Fruit fly (Drosophila melanogaster) whole organism, adult: ENCODE data around the gene CG11964.

ENCODE experiments used
- CG14711 ChIP-seq: fragments of 200-800 bp; sonication (Bioruptor generic); optimal IDR thresholded peaks from 2 replicates; lab custom pipeline; 2018; ENCODE audit warnings: missing biosample characterization, mild to moderate bottlenecking, missing genetic modification characterization, moderate library complexity
- CG1620 ChIP-seq: fragments of 200-800 bp; sonication (Bioruptor generic); optimal IDR thresholded peaks from 2 replicates; lab custom pipeline; 2016; ENCODE audit warnings: missing biosample characterization, missing genetic modification characterization
- Crg-1 ChIP-seq: fragments of 200-800 bp; sonication (Bioruptor generic); optimal IDR thresholded peaks from 2 replicates; lab custom pipeline; 2016; ENCODE audit warnings: missing biosample characterization, missing genetic modification characterization
- bab1 ChIP-seq: fragments of 200-800 bp; sonication (Bioruptor generic); optimal IDR thresholded peaks from 3 replicates; lab custom pipeline; 2019; ENCODE audit warnings: missing biosample characterization, mild to moderate bottlenecking, missing genetic modification characterization, moderate library complexity
- cic ChIP-seq: fragments of 200-800 bp; sonication (Bioruptor generic); optimal IDR thresholded peaks from 2 replicates; lab custom pipeline; 2017; ENCODE audit warnings: missing biosample characterization, mild to moderate bottlenecking, missing genetic modification characterization, moderate library complexity
- cnc ChIP-seq, 2 experiments: fragments of >200 bp; optimal IDR thresholded peaks; 2 replicates each; lab custom pipeline; 2017
- kay ChIP-seq: fragments of 200-800 bp; sonication (Bioruptor generic); peaks from one replicate; lab custom pipeline; 2016; ENCODE audit warnings: missing biosample characterization, missing genetic modification characterization, borderline replicate concordance
- ovo ChIP-seq: fragments of 200-800 bp; sonication (Bioruptor generic); optimal IDR thresholded peaks from 2 replicates; lab custom pipeline; 2016; ENCODE audit warnings: missing biosample characterization, missing genetic modification characterization
- pad ChIP-seq: fragments of 200-800 bp; sonication (Bioruptor generic); optimal IDR thresholded peaks from 3 replicates; lab custom pipeline; 2017; ENCODE audit warnings: missing biosample characterization, missing genetic modification characterization, mild to moderate bottlenecking, moderate library complexity, missing genetic modification reagents

- TF ChIP-seq cnc (optimal IDR thresholded peaks at IDR 0.05; lab: Kevin White, UChicago): no peak
- TF ChIP-seq CG14711: no peak
- TF ChIP-seq bab1 (GFP tag; lab: Kevin White, UChicago): no peak
- no peak for TF ChIP-seq ovo
- no peak for TF ChIP-seq CG1620
- TF ChIP-seq pad: no peak
- TF ChIP-seq kay (GFP tag; lab: Kevin White, UChicago): no peak
- no peak for TF ChIP-seq cic
- TF ChIP-seq Crg-1 (GFP tag; lab: Kevin White, UChicago): no peak
Measured at dm6 chr3R:8978768-8979167, 33.9 kb upstream of the CG11964 start.
